Fruit fly (Drosophila melanogaster) Kc167 (cell line): ENCODE data around the gene mRpL45.

Experiments
- Myc ChIP-seq: fragments of >200 bp; optimal IDR thresholded peaks from 2 replicates; lab custom pipeline; 2017; ENCODE audit warnings: missing external identifiers
- Sin3A ChIP-seq: fragments of >200 bp; optimal IDR thresholded peaks from 2 replicates; lab custom pipeline; 2018; ENCODE audit warnings: missing external identifiers
- h ChIP-seq: fragments of >200 bp; optimal IDR thresholded peaks from 3 replicates; lab custom pipeline; 2018; ENCODE audit warnings: missing external identifiers
- insv ChIP-seq: fragments of >200 bp; optimal IDR thresholded peaks from 3 replicates; lab custom pipeline; 2018; ENCODE audit warnings: missing external identifiers
- psq ChIP-seq: fragments of >200 bp; optimal IDR thresholded peaks from 2 replicates; lab custom pipeline; 2017; ENCODE audit warnings: missing external identifiers
- ttk ChIP-seq: sonication (Bioruptor generic); optimal IDR thresholded peaks from 2 replicates; lab custom pipeline; 2017; ENCODE audit warnings: missing external identifiers

mRpL45 gene

DNA sequence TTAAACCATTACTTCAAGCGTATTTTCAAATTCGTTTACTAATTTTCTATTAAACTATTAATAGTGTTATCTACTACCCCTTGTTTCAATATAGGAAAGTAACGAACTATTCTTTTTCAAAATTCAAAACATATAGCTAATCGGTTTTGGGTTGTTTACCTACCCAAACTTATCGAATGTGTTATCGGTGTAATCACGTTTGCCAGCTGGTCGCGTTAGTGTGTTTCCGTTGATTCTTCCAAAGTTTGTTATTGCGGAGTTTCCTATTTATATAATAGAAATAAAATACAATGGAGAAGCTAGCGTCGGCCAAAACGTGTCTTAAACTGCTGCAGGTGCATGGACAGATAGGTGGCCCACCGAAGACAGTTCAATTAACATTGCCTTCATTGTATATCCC is at the start of gene mRpL45:
TSS of gene mRpL45 (plus strand) at position 213 of the 400 bp plus-strand sequence.
- TF ChIP-seq h (lab: Kevin White, UChicago) = no peak
- TF ChIP-seq psq (lab: Kevin White, UChicago) = no peak
- TF ChIP-seq Myc (lab: Kevin White, UChicago) = no peak
- no peak for TF ChIP-seq Sin3A (lab: Kevin White, UChicago)
- TF ChIP-seq ttk (lab: Kevin White, UChicago) = no peak
- no peak for TF ChIP-seq insv (lab: Kevin White, UChicago)

dm6 chr3R:22568508-22568907 is 49.8 kb upstream of the mRpL45 start:
- TF ChIP-seq Myc (lab: Kevin White, UChicago) (no peak), Sin3A (lab: Kevin White, UChicago) (no peak), ttk (lab: Kevin White, UChicago) (no peak), h (lab: Kevin White, UChicago) (no peak), psq (lab: Kevin White, UChicago) (no peak), insv (lab: Kevin White, UChicago) (no peak)

dm6 chr3R:22569888-22570287 is 48.4 kb upstream of the mRpL45 start, which contains the start of gene CG33110:
Gene CG33110 (plus strand): TSS chr3R:22570188.
- TF ChIP-seq psq (lab: Kevin White, UChicago) (no peak), insv (lab: Kevin White, UChicago) (no peak), Sin3A (lab: Kevin White, UChicago) (no peak), Myc (lab: Kevin White, UChicago) (no peak), ttk (lab: Kevin White, UChicago) (no peak), h (lab: Kevin White, UChicago) (no peak)

DNA sequence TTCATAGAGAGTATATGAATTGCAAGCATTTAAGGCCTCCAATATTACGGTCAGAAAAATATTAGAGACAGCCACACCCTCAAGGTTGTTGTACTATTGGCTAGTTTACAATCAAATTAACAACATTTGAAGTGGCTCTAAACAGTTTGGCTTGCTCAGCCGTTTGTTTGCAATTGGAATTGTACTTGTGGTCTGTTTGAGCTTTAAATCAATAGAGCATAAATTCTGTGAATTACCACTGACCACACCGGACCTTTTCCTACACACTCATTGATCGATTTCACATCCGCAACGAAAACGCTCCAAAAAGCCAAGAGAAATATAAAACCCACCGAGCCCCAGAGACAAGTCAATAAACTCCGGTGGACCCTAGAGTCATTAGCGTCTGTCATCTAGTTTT is 44.7 kb upstream of the mRpL45 start:
- TF ChIP-seq ttk (lab: Kevin White, UChicago) = no peak
- TF ChIP-seq psq (lab: Kevin White, UChicago) = no peak
- TF ChIP-seq Myc (lab: Kevin White, UChicago) = no peak
- TF ChIP-seq insv (lab: Kevin White, UChicago) = no peak
- TF ChIP-seq Sin3A (lab: Kevin White, UChicago) = no peak
- TF ChIP-seq h (lab: Kevin White, UChicago) = no peak

dm6 chr3R:22576096-22576697 is 42.1 kb upstream of the mRpL45 start:
- TF ChIP-seq insv (lab: Kevin White, UChicago) (no peak), Sin3A (lab: Kevin White, UChicago) (no peak), psq (lab: Kevin White, UChicago) (no peak)

- TF ChIP-seq Myc (lab: Kevin White, UChicago) (no peak), h (lab: Kevin White, UChicago) (no peak), ttk (lab: Kevin White, UChicago) (no peak), psq (lab: Kevin White, UChicago) (no peak), insv (lab: Kevin White, UChicago) (no peak), Sin3A (lab: Kevin White, UChicago) (no peak)
Observed at dm6 chr3R:22576979-22577378, 41.3 kb upstream of the mRpL45 start.

DNA sequence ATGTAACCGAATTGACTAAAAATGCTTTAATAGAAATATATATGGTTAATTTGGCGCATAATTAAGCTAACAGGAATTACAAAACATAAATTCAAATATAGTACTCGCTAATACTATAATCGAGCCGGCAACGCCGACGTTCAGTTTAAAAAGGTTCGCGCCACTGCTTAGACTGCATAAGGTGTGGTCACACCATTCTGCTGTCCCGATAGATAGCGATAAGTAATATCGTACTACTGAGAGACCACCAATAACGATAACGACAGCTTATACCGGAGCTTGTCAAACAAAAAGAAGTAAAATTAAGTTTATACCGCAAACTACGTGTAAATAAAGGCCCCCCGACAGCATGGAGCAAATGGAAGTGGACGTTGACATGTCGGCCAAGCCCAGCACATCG is 37.7 kb upstream of the mRpL45 start, which contains the start of gene CSN6:
TSS of gene CSN6 (plus strand) at position 228 of the 400 bp plus-strand sequence.
- TF ChIP-seq h (lab: Kevin White, UChicago) (no peak), ttk (lab: Kevin White, UChicago) (no peak), psq (lab: Kevin White, UChicago) (no peak)

DNA sequence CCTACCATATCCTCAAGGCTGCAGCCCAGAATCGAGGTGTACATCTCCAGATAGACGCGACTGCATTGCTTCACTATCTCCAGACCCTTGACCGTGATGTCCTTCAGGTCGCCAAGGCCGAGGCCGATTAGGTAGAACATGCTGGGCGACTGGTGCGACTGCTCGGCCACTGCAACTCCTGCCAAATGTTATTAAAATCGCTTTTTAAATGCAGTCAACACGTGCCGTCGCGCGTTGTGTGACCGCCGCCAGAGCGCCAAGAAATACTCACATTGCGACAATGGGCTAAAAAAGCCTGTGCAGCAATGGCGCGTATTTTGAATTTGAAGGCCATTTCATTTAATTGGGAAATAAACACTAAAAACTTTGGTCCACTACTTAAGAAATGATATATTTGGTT is 35.3 kb upstream of the mRpL45 start, which contains the start of gene Dph5:
TSS of gene Dph5 (minus strand) at position 245 of the 400 bp plus-strand sequence.
- no peak for TF ChIP-seq psq (lab: Kevin White, UChicago)
- TF ChIP-seq ttk (lab: Kevin White, UChicago) = no peak
- no peak for TF ChIP-seq Sin3A (lab: Kevin White, UChicago)
- no peak for TF ChIP-seq insv (lab: Kevin White, UChicago)
- no peak for TF ChIP-seq h (lab: Kevin White, UChicago)
- no peak for TF ChIP-seq Myc (lab: Kevin White, UChicago)

DNA sequence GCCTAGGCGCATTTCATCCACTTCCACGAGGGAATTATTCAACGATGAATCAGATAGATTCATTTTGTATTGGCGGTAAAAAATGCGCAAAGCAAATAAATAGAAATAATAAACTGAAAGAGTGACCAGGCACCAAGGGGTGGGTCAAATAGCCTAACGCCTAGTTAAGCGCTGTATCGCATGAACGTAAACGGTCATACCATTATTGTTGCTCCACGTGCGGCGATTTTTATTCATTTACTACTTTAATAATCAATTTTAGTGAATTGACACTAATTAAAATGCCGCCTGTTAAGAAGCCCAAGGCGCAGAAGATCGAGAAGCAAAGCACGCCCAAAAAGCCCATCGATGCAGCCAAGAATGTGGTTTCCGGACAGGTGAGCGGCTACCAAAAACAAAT is 33.7 kb upstream of the mRpL45 start, which contains the start of the genes CG33107 and CG6937:
TSS of gene CG33107 (minus strand) at position 137 of the 400 bp plus-strand sequence.
TSS of gene CG6937 (plus strand) at position 192 of the 400 bp plus-strand sequence.
- TF ChIP-seq ttk (lab: Kevin White, UChicago) = no peak
- TF ChIP-seq Myc (lab: Kevin White, UChicago) = no peak
- no peak for TF ChIP-seq psq (lab: Kevin White, UChicago)
- no peak for TF ChIP-seq insv (lab: Kevin White, UChicago)
- TF ChIP-seq Sin3A (lab: Kevin White, UChicago) = no peak
- no peak for TF ChIP-seq h (lab: Kevin White, UChicago)

DNA sequence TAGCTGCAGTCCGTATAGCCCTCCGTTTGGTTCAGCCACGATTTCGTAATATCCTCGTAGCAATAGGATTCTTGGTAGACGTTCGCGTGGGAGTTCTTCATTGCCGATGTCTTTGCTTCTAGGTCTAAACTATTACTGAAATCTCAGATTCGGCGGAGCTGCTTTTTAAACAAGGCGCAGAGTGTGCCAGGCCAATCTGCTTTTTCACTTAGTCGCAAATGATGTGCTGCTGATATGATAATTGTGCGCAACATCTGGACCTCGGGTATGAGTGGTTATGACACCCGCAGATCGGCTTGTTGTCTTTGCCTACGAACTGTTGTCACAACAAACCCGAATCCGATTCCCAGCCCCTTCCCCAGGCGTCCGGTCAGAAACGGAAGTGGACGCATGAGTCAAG is 31.8 kb upstream of the mRpL45 start, which contains the start of gene btn:
TSS of gene btn (minus strand) at position 101 of the 400 bp plus-strand sequence.
- no peak for TF ChIP-seq psq (lab: Kevin White, UChicago)
- no peak for TF ChIP-seq Myc (lab: Kevin White, UChicago)
- no peak for TF ChIP-seq Sin3A (lab: Kevin White, UChicago)
- TF ChIP-seq ttk (lab: Kevin White, UChicago) = no peak
- no peak for TF ChIP-seq insv (lab: Kevin White, UChicago)
- no peak for TF ChIP-seq h (lab: Kevin White, UChicago)

DNA sequence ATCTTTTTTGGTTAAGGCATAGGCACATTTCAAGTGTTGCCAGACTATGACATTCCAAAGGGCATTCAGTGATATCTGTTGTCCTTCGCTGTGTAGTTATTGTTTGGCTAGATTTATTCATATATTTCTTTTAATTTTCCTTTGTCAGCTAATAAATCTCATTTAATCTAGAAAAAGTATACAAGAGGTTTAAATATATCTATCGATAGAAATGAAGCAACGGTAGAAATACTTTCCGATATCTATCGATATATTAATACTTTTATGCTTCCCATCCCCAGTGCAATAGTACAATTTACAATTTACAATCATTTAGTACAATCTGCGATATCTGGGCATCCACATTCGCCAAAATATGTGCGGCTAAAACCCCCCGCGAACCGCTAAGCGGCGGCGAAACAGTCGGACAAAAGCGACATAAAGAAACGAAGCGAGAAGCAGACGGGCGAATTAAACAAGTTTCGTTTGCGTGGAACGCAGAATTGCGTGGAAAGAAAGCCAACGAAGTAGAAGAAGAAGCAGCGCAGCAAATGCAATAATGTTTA is 30.8 kb upstream of the mRpL45 start, which contains the start of gene Efa6:
TSS of gene Efa6 (plus strand) at position 337 of the 545 bp plus-strand sequence.
- TF ChIP-seq Sin3A (lab: Kevin White, UChicago) = no peak
- no peak for TF ChIP-seq psq (lab: Kevin White, UChicago)
- TF ChIP-seq h (lab: Kevin White, UChicago) = no peak
- TF ChIP-seq Myc (lab: Kevin White, UChicago) = no peak
- no peak for TF ChIP-seq insv (lab: Kevin White, UChicago)
- no peak for TF ChIP-seq ttk (lab: Kevin White, UChicago)
